Fruit fly (Drosophila melanogaster) whole organism, embryonic: ENCODE data around the gene CG18577.

Experiments
- Ada2b ChIP-seq: fragments of 200-800 bp; sonication (Bioruptor generic); IDR thresholded peaks from 2 replicates; pipeline ENCODE4 v1.3.6; 2022; ENCODE audit warnings: missing biosample characterization, missing genetic modification characterization
- CG10959 ChIP-seq: fragments of 200-800 bp; sonication (Bioruptor generic); IDR thresholded peaks from 2 replicates; pipeline ENCODE4 v1.3.6; 2022; ENCODE audit warnings: missing biosample characterization, missing genetic modification characterization
- CG11456 ChIP-seq: fragments of 200-800 bp; sonication (Bioruptor generic); IDR thresholded peaks from 3 replicates; pipeline ENCODE4 v1.3.6; 2022; ENCODE audit warnings: missing biosample characterization, missing genetic modification characterization
- CG11504 ChIP-seq: fragments of 200-800 bp; sonication (Bioruptor generic); optimal IDR thresholded peaks from 3 replicates; lab custom pipeline; 2019; ENCODE audit warnings: missing biosample characterization, mild to moderate bottlenecking, missing genetic modification characterization, moderate library complexity
- CG12071 ChIP-seq: fragments of 200-800 bp; sonication (Bioruptor generic); optimal IDR thresholded peaks from 3 replicates; lab custom pipeline; 2018; ENCODE audit warnings: missing biosample characterization, mild to moderate bottlenecking, missing genetic modification characterization
- CG12219 ChIP-seq: fragments of 200-800 bp; sonication (Bioruptor generic); optimal IDR thresholded peaks from 3 replicates; lab custom pipeline; 2018; ENCODE audit warnings: missing biosample characterization, mild to moderate bottlenecking, missing genetic modification characterization
- CG1529 ChIP-seq: fragments of 200-800 bp; sonication (Bioruptor generic); optimal IDR thresholded peaks from 3 replicates; lab custom pipeline; 2018; ENCODE audit warnings: missing biosample characterization, missing genetic modification characterization
- CG17359 ChIP-seq: fragments of 200-800 bp; sonication (Bioruptor generic); optimal IDR thresholded peaks from 3 replicates; lab custom pipeline; 2018; ENCODE audit warnings: missing biosample characterization, mild to moderate bottlenecking, missing genetic modification characterization, moderate library complexity
- CG17361 ChIP-seq: fragments of 200-800 bp; sonication (Bioruptor generic); IDR thresholded peaks from 3 replicates; pipeline ENCODE4 v1.3.6; 2022; ENCODE audit warnings: missing biosample characterization, missing genetic modification characterization
- CG18011 ChIP-seq: fragments of 200-800 bp; sonication (Bioruptor generic); optimal IDR thresholded peaks from 2 replicates; lab custom pipeline; 2017; ENCODE audit warnings: missing biosample characterization, missing genetic modification characterization, mild to moderate bottlenecking, moderate library complexity, missing genotype
- CG34376 ChIP-seq: fragments of 200-800 bp; sonication (Bioruptor generic); optimal IDR thresholded peaks from 2 replicates; lab custom pipeline; 2018; ENCODE audit warnings: missing biosample characterization, mild to moderate bottlenecking, missing genetic modification characterization
- CG34422 ChIP-seq: fragments of 200-800 bp; sonication (Bioruptor generic); IDR thresholded peaks from 3 replicates; pipeline ENCODE4 v1.3.6; 2022; ENCODE audit warnings: missing biosample characterization, missing genetic modification characterization
- CG6765 ChIP-seq: fragments of 200-800 bp; sonication (Bioruptor generic); optimal IDR thresholded peaks from 3 replicates; lab custom pipeline; 2017; ENCODE audit warnings: missing biosample characterization, mild to moderate bottlenecking, missing genetic modification characterization
- CG7372 ChIP-seq: fragments of 200-800 bp; sonication (Bioruptor generic); IDR thresholded peaks from 2 replicates; pipeline ENCODE4 v1.3.6; 2022; ENCODE audit warnings: missing biosample characterization, missing genetic modification characterization
- Dll ChIP-seq: fragments of 200-800 bp; sonication (Bioruptor generic); IDR thresholded peaks from 4 replicates; pipeline ENCODE4 v1.3.6; 2022; ENCODE audit warnings: missing biosample characterization, missing genetic modification characterization; ENCODE audit not compliant: partially characterized antibody
- Dp ChIP-seq: fragments of 200-800 bp; sonication (Bioruptor generic); optimal IDR thresholded peaks from 2 replicates; lab custom pipeline; 2018; ENCODE audit warnings: missing biosample characterization, mild to moderate bottlenecking, missing genetic modification characterization, moderate library complexity
- Ets65A ChIP-seq: fragments of 200-800 bp; sonication (Bioruptor generic); peaks from one replicate; lab custom pipeline; 2016; ENCODE audit warnings: missing biosample characterization, missing genetic modification characterization
- HLH54F ChIP-seq: fragments of 200-800 bp; sonication (Bioruptor generic); optimal IDR thresholded peaks from 3 replicates; lab custom pipeline; 2016; ENCODE audit warnings: missing biosample characterization, missing genetic modification characterization
- Jarid2 ChIP-seq: fragments of 200-800 bp; sonication (Bioruptor generic); optimal IDR thresholded peaks from 3 replicates; lab custom pipeline; 2017; ENCODE audit warnings: mild to moderate bottlenecking, missing biosample characterization, missing genetic modification reagents, missing genetic modification characterization
- Med ChIP-seq: fragments of 200-800 bp; sonication (Bioruptor generic); peaks from one replicate; lab custom pipeline; 2016; ENCODE audit warnings: missing biosample characterization, missing genetic modification characterization, mild to moderate bottlenecking, inconsistent platforms, moderate library complexity
- Neu2 ChIP-seq: fragments of 200-800 bp; sonication (Bioruptor generic); optimal IDR thresholded peaks from 3 replicates; lab custom pipeline; 2016; ENCODE audit warnings: missing biosample characterization, missing genetic modification characterization, borderline replicate concordance
- Optix ChIP-seq: fragments of 200-800 bp; sonication (Bioruptor generic); IDR thresholded peaks from 3 replicates; pipeline ENCODE4 v1.3.6; 2022; ENCODE audit warnings: missing biosample characterization, missing genetic modification characterization
- Pdp1 ChIP-seq, 2 experiments: fragments of 200-800 bp; sonication (Bioruptor generic); optimal IDR thresholded peaks; 3 replicates each; lab custom pipeline; 2016; ENCODE audit warnings: missing biosample characterization in 2 of 2, missing genetic modification characterization in 2 of 2, mild to moderate bottlenecking in 1 of 2, moderate library complexity in 1 of 2
- Spps ChIP-seq: fragments of 200-800 bp; sonication (Bioruptor generic); optimal IDR thresholded peaks from 2 replicates; lab custom pipeline; 2018; ENCODE audit warnings: missing biosample characterization, mild to moderate bottlenecking, missing genetic modification characterization
- Usf ChIP-seq: fragments of 200-800 bp; sonication (Bioruptor generic); optimal IDR thresholded peaks from 2 replicates; lab custom pipeline; 2017; ENCODE audit warnings: missing genotype, missing biosample characterization, missing genetic modification characterization
- Vsx1 ChIP-seq: fragments of 200-800 bp; sonication (Bioruptor generic); optimal IDR thresholded peaks from 2 replicates; lab custom pipeline; 2017; ENCODE audit warnings: missing biosample characterization, mild to moderate bottlenecking, missing genetic modification characterization, missing genetic modification reagents
- al ChIP-seq: fragments of 200-800 bp; sonication (Bioruptor generic); IDR thresholded peaks from 2 replicates; pipeline ENCODE4 v1.3.6; 2022; ENCODE audit warnings: missing biosample characterization, missing genetic modification characterization
- cg ChIP-seq: fragments of 200-800 bp; sonication (Bioruptor generic); optimal IDR thresholded peaks from 3 replicates; lab custom pipeline; 2019; ENCODE audit warnings: missing biosample characterization, mild to moderate bottlenecking, missing genetic modification characterization, moderate library complexity
- chinmo ChIP-seq: fragments of 200-800 bp; sonication (Bioruptor generic); IDR thresholded peaks from 4 replicates; pipeline ENCODE4 v1.3.6; 2022; ENCODE audit warnings: missing biosample characterization, missing genetic modification characterization; ENCODE audit not compliant: partially characterized antibody
- dmrt99B ChIP-seq: fragments of 200-800 bp; sonication (Bioruptor generic); optimal IDR thresholded peaks from 2 replicates; lab custom pipeline; 2018; ENCODE audit warnings: missing biosample characterization, mild to moderate bottlenecking, missing genetic modification characterization, moderate library complexity
- ewg ChIP-seq: fragments of 200-800 bp; sonication (Bioruptor generic); optimal IDR thresholded peaks from 3 replicates; lab custom pipeline; 2017; ENCODE audit warnings: mild to moderate bottlenecking, missing biosample characterization, missing genetic modification reagents, missing genetic modification characterization
- gfzf ChIP-seq: fragments of 200-800 bp; sonication (Bioruptor generic); optimal IDR thresholded peaks from 2 replicates; lab custom pipeline; 2016; ENCODE audit warnings: missing biosample characterization, mild to moderate bottlenecking, missing genetic modification characterization, moderate library complexity
- gro ChIP-seq: fragments of 200-800 bp; sonication (Bioruptor generic); optimal IDR thresholded peaks from 2 replicates; lab custom pipeline; 2016; ENCODE audit warnings: missing biosample characterization, missing genetic modification characterization
- ham ChIP-seq: fragments of 200-800 bp; sonication (Bioruptor generic); IDR thresholded peaks from 2 replicates; pipeline ENCODE4 v1.3.6; 2022; ENCODE audit warnings: missing biosample characterization, missing genetic modification characterization
- hkb ChIP-seq, 2 experiments: fragments of 200-800 bp in 1 of 2; fragments of >200 bp in 1 of 2; sonication (Bioruptor generic) in 1 of 2; IDR thresholded peaks in 1 of 2; optimal IDR thresholded peaks in 1 of 2; 2 replicates each; pipeline versions ENCODE4 v1.3.6 to Lab custom; 2017 to 2022; ENCODE audit warnings: missing biosample characterization in 1 of 2, missing genetic modification characterization in 1 of 2
- jigr1 ChIP-seq: fragments of 200-800 bp; sonication (Bioruptor generic); IDR thresholded peaks from 3 replicates; pipeline ENCODE4 v1.3.6; 2022; ENCODE audit warnings: missing biosample characterization, missing genetic modification characterization
- knrl ChIP-seq: fragments of 200-800 bp; sonication (Bioruptor generic); IDR thresholded peaks from 3 replicates; pipeline ENCODE4 v1.3.6; 2022; ENCODE audit warnings: missing biosample characterization, missing genetic modification characterization; ENCODE audit not compliant: partially characterized antibody
- mirr ChIP-seq: fragments of 200-800 bp; sonication (Bioruptor generic); optimal IDR thresholded peaks from 3 replicates; lab custom pipeline; 2018; ENCODE audit warnings: missing biosample characterization, mild to moderate bottlenecking, missing genetic modification characterization
- p53 ChIP-seq: fragments of 200-800 bp; sonication (Bioruptor generic); optimal IDR thresholded peaks from 2 replicates; lab custom pipeline; 2016; ENCODE audit warnings: missing biosample characterization, missing genetic modification characterization
- sim ChIP-seq: fragments of 200-800 bp; sonication (Bioruptor generic); IDR thresholded peaks from 2 replicates; pipeline ENCODE4 v1.3.6; 2022; ENCODE audit warnings: missing biosample characterization, missing genetic modification characterization
- sima ChIP-seq: fragments of 200-800 bp; sonication (Bioruptor generic); optimal IDR thresholded peaks from 2 replicates; lab custom pipeline; 2016; ENCODE audit warnings: missing biosample characterization, missing genetic modification characterization
- slp2 ChIP-seq: fragments of 200-800 bp; sonication (Bioruptor generic); optimal IDR thresholded peaks from 2 replicates; lab custom pipeline; 2016; ENCODE audit warnings: missing biosample characterization, missing genetic modification characterization
- sob ChIP-seq: fragments of 200-800 bp; sonication (Bioruptor generic); IDR thresholded peaks from 2 replicates; pipeline ENCODE4 v1.3.6; 2022; ENCODE audit warnings: missing biosample characterization, missing genetic modification characterization
- sug ChIP-seq: fragments of 200-800 bp; optimal IDR thresholded peaks from 2 replicates; lab custom pipeline; 2019; ENCODE audit warnings: missing biosample characterization, mild to moderate bottlenecking, missing genetic modification characterization, moderate library complexity
- unc-4 ChIP-seq: fragments of 200-800 bp; sonication (Bioruptor generic); IDR thresholded peaks from 2 replicates; pipeline ENCODE4 v1.3.6; 2022; ENCODE audit warnings: missing biosample characterization, missing genetic modification characterization; ENCODE audit not compliant: partially characterized antibody
- unpg ChIP-seq: fragments of 200-800 bp; sonication (Bioruptor generic); optimal IDR thresholded peaks from 3 replicates; lab custom pipeline; 2018; ENCODE audit warnings: missing biosample characterization, mild to moderate bottlenecking, missing genetic modification characterization, moderate library complexity
- zen2 ChIP-seq: fragments of 200-800 bp; sonication (Bioruptor generic); IDR thresholded peaks from 3 replicates; pipeline ENCODE4 v1.3.6; 2022; ENCODE audit warnings: missing biosample characterization, missing genetic modification characterization; ENCODE audit not compliant: partially characterized antibody

CG18577 gene

dm6 chr3R:11199227-11199835 lies 3.4 kb downstream of the CG18577 start (continued):
- no peak for TF ChIP-seq CG17359 (tag; lab: Kevin White, UChicago)
- no peak for TF ChIP-seq gro
- peak; percentile 12 for TF ChIP-seq CG6765
- no peak for TF ChIP-seq Usf
- TF ChIP-seq p53 = no peak
- no peak for TF ChIP-seq Dp (GFP tag; lab: Kevin White, UChicago)
- TF ChIP-seq Optix (GFP tag; lab: Robert Waterston, UW) = no peak
- no peak for TF ChIP-seq Spps (tag; lab: Kevin White, UChicago)
- TF ChIP-seq al (GFP tag; lab: Robert Waterston, UW) = no peak
- no peak for TF ChIP-seq CG11504 (tag; lab: Kevin White, UChicago)
- 0 out of 2 replicates have a peak, but pooled peaks have one; percentile 9 for TF ChIP-seq sob (GFP tag; lab: Robert Waterston, UW)
- no peak for TF ChIP-seq sim (GFP tag; lab: Robert Waterston, UW)
- no peak for TF ChIP-seq hkb (optimal IDR thresholded peaks at IDR 0.05; lab: Kevin White, UChicago)
- TF ChIP-seq hkb (GFP tag; IDR thresholded peaks at IDR 0.05; lab: Robert Waterston, UW) = no peak
- TF ChIP-seq HLH54F (GFP tag; lab: Kevin White, UChicago) = no peak
- TF ChIP-seq sima = no peak
- TF ChIP-seq CG18011 (GFP tag; lab: Kevin White, UChicago) = no peak
- TF ChIP-seq dmrt99B (tag; lab: Kevin White, UChicago) = no peak
- TF ChIP-seq gfzf = no peak
- TF ChIP-seq knrl = no peak
- TF ChIP-seq, all 482 proteins: peak for 25

dm6 chr3R:11200042-11200884 lies 4.4 kb downstream of the CG18577 start:
- 0 out of 3 replicates have a peak, but pooled peaks have one; percentile 36 for TF ChIP-seq CG11456 (GFP tag; lab: Robert Waterston, UW)
- 0 out of 2 replicates have a peak, but pooled peaks have one; percentile 15 for TF ChIP-seq unc-4 (GFP tag; lab: Robert Waterston, UW)
- no peak for TF ChIP-seq Ada2b (GFP tag; lab: Robert Waterston, UW)
- peak; percentile 35 for TF ChIP-seq Jarid2 (GFP tag; lab: Kevin White, UChicago)
- no peak for TF ChIP-seq jigr1 (GFP tag; lab: Robert Waterston, UW)
- no peak for TF ChIP-seq Neu2 (GFP tag; lab: Kevin White, UChicago)
- peak; percentile 27 for TF ChIP-seq CG1529 (GFP tag; lab: Kevin White, UChicago)
- TF ChIP-seq CG17361 (GFP tag; lab: Robert Waterston, UW) = 0 out of 3 replicates have a peak, but pooled peaks have one; percentile 46
- TF ChIP-seq ewg (GFP tag; lab: Kevin White, UChicago) = peak; percentile 16
- TF ChIP-seq Vsx1 (GFP tag; lab: Kevin White, UChicago) = peak; percentile 41
- no peak for TF ChIP-seq ham (GFP tag; lab: Robert Waterston, UW)
- peak; percentile 42; the same call in 1 of the 2 replicates for TF ChIP-seq CG7372 (GFP tag; lab: Robert Waterston, UW)
- TF ChIP-seq slp2 = no peak
- TF ChIP-seq unpg (GFP tag; lab: Kevin White, UChicago) = no peak
- TF ChIP-seq CG10959 (GFP tag; lab: Robert Waterston, UW) = no peak
- peak; percentile 65 for TF ChIP-seq mirr
- TF ChIP-seq Med (GFP tag; lab: Kevin White, UChicago) = peak; percentile 57
- peak in 1 of 2 experiments; percentile 98 for TF ChIP-seq Pdp1 (GFP tag; optimal IDR thresholded peaks at IDR 0.05; lab: Kevin White, UChicago)
- 0 out of 4 replicates have a peak, but pooled peaks have one; percentile 34 for TF ChIP-seq chinmo
- peak; percentile 25 for TF ChIP-seq Ets65A (GFP tag; lab: Kevin White, UChicago)
- TF ChIP-seq cg (GFP tag; lab: Kevin White, UChicago) = peak; percentile 43
- TF ChIP-seq sug (tag; lab: Kevin White, UChicago) = peak; percentile 85
- peak; percentile 13; the same call in 1 of the 3 replicates for TF ChIP-seq CG34422 (GFP tag; lab: Robert Waterston, UW)
- TF ChIP-seq zen2 (GFP tag; lab: Robert Waterston, UW) = no peak
- peak; percentile 63 for TF ChIP-seq CG34376
- TF ChIP-seq CG12219 = no peak
- TF ChIP-seq Dll = no peak
- peak; percentile 2 for TF ChIP-seq CG12071
